Fruit fly (Drosophila melanogaster): Measurements from ENCODE around the gene Ptp61F.
A peak's percentile ranks its signal among the peaks of the same experiment; 100 is the strongest.

Gene Ptp61F

dm6 chr3L:1370939-1371338, 104.1 kb downstream of the Ptp61F start (continued):
- TF ChIP-seq CG2120 (GFP tag; optimal IDR thresholded peaks at IDR 0.05), result no peak
- TF ChIP-seq CG1233 (GFP tag; optimal IDR thresholded peaks at IDR 0.05), result no peak
- TF ChIP-seq CG11695 (GFP tag; IDR thresholded peaks at IDR 0.05), result peak; percentile 13; the same call in 1 of the 3 replicates
- no peak for TF ChIP-seq CG1647 (GFP tag; optimal IDR thresholded peaks at IDR 0.05)
- 0 out of 3 replicates have a peak, but pooled peaks have one; percentile 39 for TF ChIP-seq CG11093 (GFP tag; IDR thresholded peaks at IDR 0.05)
- peak; percentile 14 for TF ChIP-seq Antp (GFP tag; optimal IDR thresholded peaks at IDR 0.05)
- TF ChIP-seq CG8478 (optimal IDR thresholded peaks at IDR 0.05), result no peak
- TF ChIP-seq lmd (GFP tag; IDR thresholded peaks at IDR 0.05), result peak; percentile 8; the same call in 1 of the 2 replicates
- peak; percentile 54 for TF ChIP-seq Oli (tag; optimal IDR thresholded peaks at IDR 0.05)
- peak; percentile 4 for TF ChIP-seq CG13424 (tag; optimal IDR thresholded peaks at IDR 0.05)
- TF ChIP-seq lilli (GFP tag; optimal IDR thresholded peaks at IDR 0.05), result peak; percentile 12
- TF ChIP-seq twi (tag; optimal IDR thresholded peaks at IDR 0.05), result no peak
- no peak for TF ChIP-seq CG17361 (GFP tag; IDR thresholded peaks at IDR 0.05)
- no peak for TF ChIP-seq D19B (GFP tag; optimal IDR thresholded peaks at IDR 0.05)
- 0 out of 2 replicates have a peak, but pooled peaks have one; percentile 35 for TF ChIP-seq aop (GFP tag; IDR thresholded peaks at IDR 0.05)
- no peak for TF ChIP-seq Hmr (GFP tag; optimal IDR thresholded peaks at IDR 0.05)
- TF ChIP-seq CG4360 (GFP tag; IDR thresholded peaks at IDR 0.05), result no peak
- TF ChIP-seq CG18011 (GFP tag; optimal IDR thresholded peaks at IDR 0.05), result no peak
- no peak for TF ChIP-seq bcd (GFP tag; optimal IDR thresholded peaks at IDR 0.05)
- TF ChIP-seq CG11723 (GFP tag; optimal IDR thresholded peaks at IDR 0.05), result no peak
- TF ChIP-seq CG34224 (GFP tag; IDR thresholded peaks at IDR 0.05; ENCODE audit: partially characterized antibody), result no peak
- peak; percentile 26 for TF ChIP-seq CG4820 (GFP tag; optimal IDR thresholded peaks at IDR 0.05)
- TF ChIP-seq knrl (GFP tag; IDR thresholded peaks at IDR 0.05; ENCODE audit: partially characterized antibody), result no peak
- TF ChIP-seq CG4730 (GFP tag; IDR thresholded peaks at IDR 0.05), result no peak
- TF ChIP-seq Drgx (GFP tag; IDR thresholded peaks at IDR 0.05), result peak; percentile 51
- no peak for TF ChIP-seq CG18619 (GFP tag; optimal IDR thresholded peaks at IDR 0.05)
- TF ChIP-seq CG1602 (GFP tag; optimal IDR thresholded peaks at IDR 0.05), result no peak
- TF ChIP-seq Sox102F (GFP tag; optimal IDR thresholded peaks at IDR 0.05), result peak; percentile 51
- peak; percentile 10 for TF ChIP-seq pnt (GFP tag; optimal IDR thresholded peaks at IDR 0.05)
- TF ChIP-seq CoRest (tag; optimal IDR thresholded peaks at IDR 0.05), result no peak
- TF ChIP-seq phol (tag; optimal IDR thresholded peaks at IDR 0.05), result peak; percentile 40
- no peak for TF ChIP-seq gce (GFP tag; IDR thresholded peaks at IDR 0.05)
- no peak for TF ChIP-seq chinmo (GFP tag; IDR thresholded peaks at IDR 0.05; ENCODE audit: partially characterized antibody)
- no peak for TF ChIP-seq TFAM (GFP tag; optimal IDR thresholded peaks at IDR 0.05)
- TF ChIP-seq ash1 (GFP tag; optimal IDR thresholded peaks at IDR 0.05), result no peak
- TF ChIP-seq ap (GFP tag; IDR thresholded peaks at IDR 0.05), result peak; percentile 29; the same call in 1 of the 2 replicates
- TF ChIP-seq CG9727 (GFP tag; optimal IDR thresholded peaks at IDR 0.05), result no peak
- peak; percentile 3 for TF ChIP-seq ewg (GFP tag; optimal IDR thresholded peaks at IDR 0.05)
- TF ChIP-seq CG8290 (GFP tag; optimal IDR thresholded peaks at IDR 0.05), result no peak
- TF ChIP-seq CG8290 (tag; optimal IDR thresholded peaks at IDR 0.05), result peak in 1 of 2 experiments; percentile 26
- no peak for TF ChIP-seq tna (GFP tag; IDR thresholded peaks at IDR 0.05; ENCODE audit: partially characterized antibody)

dm6 chr3L:1370099-1370678, 104.9 kb downstream of the Ptp61F start, which contains the start of gene ru:
Gene ru, plus strand, starts transcription at chr3L:1370628.
- TF ChIP-seq Med (GFP tag), result peak; percentile 22
- TF ChIP-seq Ets65A (GFP tag), result peak; percentile 45
- peak; percentile 7; the same call in 1 of the 3 replicates for TF ChIP-seq Opbp (GFP tag; IDR thresholded peaks at IDR 0.05; ENCODE audit: partially characterized antibody)
- no peak for TF ChIP-seq CG7372 (GFP tag; IDR thresholded peaks at IDR 0.05)
- TF ChIP-seq ap (GFP tag; IDR thresholded peaks at IDR 0.05), result no peak
- peak; percentile 49 for TF ChIP-seq CG1832 (GFP tag; optimal IDR thresholded peaks at IDR 0.05)
- peak; percentile 94 for TF ChIP-seq CG5180 (GFP tag; optimal IDR thresholded peaks at IDR 0.05)

Measured in whole organism, embryonic.